Worm (Caenorhabditis elegans) whole organism, young adult: ENCODE results near the gene Y94A7B.11.

Source experiments
- F23B12.7 ChIP-seq: sonication (generic microtip); optimal IDR thresholded peaks from 2 replicates; lab custom pipeline; 2017; ENCODE audit warnings: missing genetic modification characterization, mild to moderate bottlenecking, missing compliant biosample characterization, antibody characterized with exemption, moderate library complexity; ENCODE audit not compliant: insufficient read depth
- Y56A3A.18 ChIP-seq: fragments of 200-800 bp; sonication (Bioruptor generic); IDR thresholded peaks from 2 replicates; pipeline ENCODE4 v1.3.6; 2022; ENCODE audit warnings: missing genetic modification reagents, missing genetic modification characterization, missing compliant biosample characterization
- akir-1 ChIP-seq: fragments of 200-800 bp; sonication (Bioruptor generic); optimal IDR thresholded peaks from 2 replicates; lab custom pipeline; 2018; ENCODE audit warnings: mild to moderate bottlenecking, missing genetic modification characterization, moderate library complexity, missing compliant biosample characterization
- bed-2 ChIP-seq: fragments of 200-800 bp; sonication (Bioruptor generic); IDR thresholded peaks from 2 replicates; pipeline ENCODE4 v1.3.6; 2022; ENCODE audit warnings: missing genetic modification reagents, missing genetic modification characterization, missing compliant biosample characterization
- egl-18 ChIP-seq: fragments of 200-800 bp; sonication (Bioruptor generic); IDR thresholded peaks from 2 replicates; pipeline ENCODE4 v1.3.6; 2022; ENCODE audit warnings: missing genetic modification reagents, missing genetic modification characterization, missing compliant biosample characterization
- ekl-4 ChIP-seq: fragments of 200-800 bp; sonication (Bioruptor generic); IDR thresholded peaks from 2 replicates; pipeline ENCODE4 v1.3.6; 2022; ENCODE audit warnings: missing genetic modification reagents, missing genetic modification characterization, missing compliant biosample characterization
- him-1 ChIP-seq: sonication (generic microtip); optimal IDR thresholded peaks from 2 replicates; lab custom pipeline; 2016; ENCODE audit warnings: missing genotype, missing genetic modification reagents, missing genetic modification characterization, missing compliant biosample characterization
- lir-1 ChIP-seq: fragments of 200-800 bp; sonication (Bioruptor generic); conservative IDR thresholded peaks from 2 replicates; pipeline ENCODE4 v1.3.6; 2022; ENCODE audit warnings: missing genetic modification reagents, missing genetic modification characterization, missing compliant biosample characterization
- mel-28 ChIP-seq: sonication (generic microtip); optimal IDR thresholded peaks from 2 replicates; lab custom pipeline; 2016; ENCODE audit warnings: borderline replicate concordance, mild to moderate bottlenecking, missing genetic modification characterization, missing compliant biosample characterization
- nfya-1 ChIP-seq: sonication (generic microtip); optimal IDR thresholded peaks from 2 replicates; lab custom pipeline; 2017; ENCODE audit warnings: antibody characterized with exemption, missing compliant biosample characterization, missing genetic modification characterization, borderline replicate concordance; ENCODE audit not compliant: insufficient read depth
- nhr-80 ChIP-seq: sonication (generic microtip); optimal IDR thresholded peaks from 2 replicates; lab custom pipeline; 2016; ENCODE audit warnings: missing genetic modification characterization, missing compliant biosample characterization
- rpc-1 ChIP-seq, 2 experiments: fragments of 150-350 bp in 1 of 2; sonication (generic microtip) in 1 of 2; optimal IDR thresholded peaks; 2 replicates each; lab custom pipeline; 2014 to 2018; ENCODE audit warnings: missing biosample characterization in 1 of 2, missing genetic modification characterization in 1 of 2, missing genetic modification reagents in 1 of 2, missing genotype in 1 of 2
- sptf-2 ChIP-seq: fragments of 200-800 bp; sonication (Bioruptor generic); optimal IDR thresholded peaks from 2 replicates; lab custom pipeline; 2018; ENCODE audit warnings: mild to moderate bottlenecking, missing genetic modification characterization, missing compliant biosample characterization
- zfh-2 ChIP-seq: fragments of 200-800 bp; sonication (Bioruptor generic); conservative IDR thresholded peaks from 2 replicates; pipeline ENCODE4 v1.3.6; 2022; ENCODE audit warnings: missing genetic modification reagents, missing genetic modification characterization, missing compliant biosample characterization
- ztf-26 ChIP-seq: sonication (generic microtip); optimal IDR thresholded peaks from 2 replicates; lab custom pipeline; 2017; ENCODE audit warnings: missing genetic modification characterization, missing compliant biosample characterization

Gene Y94A7B.11

DNA sequence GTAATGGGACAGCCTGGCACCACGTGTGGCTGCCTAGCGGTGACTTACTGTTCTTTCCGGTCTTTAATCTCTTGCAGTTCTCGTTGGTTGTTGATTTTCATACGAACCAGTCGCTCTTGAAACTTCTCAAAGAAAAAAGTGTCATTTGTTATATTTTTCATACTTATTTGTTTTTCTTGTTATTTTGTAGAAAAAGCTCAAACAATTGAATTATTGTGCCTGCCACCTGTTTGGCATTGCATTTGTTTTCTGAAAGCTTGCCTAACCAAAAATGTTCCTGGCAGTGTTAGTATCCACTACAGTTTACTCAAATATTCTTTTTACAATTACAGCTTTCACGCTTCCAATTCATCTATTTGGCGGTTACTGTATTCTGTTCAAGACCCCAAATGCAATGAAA lies 37.3 kb downstream of the Y94A7B.11 start, which contains the start of the genes C47A10.16 and srh-283:
Gene C47A10.16, minus strand, starts transcription at position 101 of the 400 bp plus-strand sequence.
Gene srh-283, plus strand, starts transcription at position 272 of the 400 bp plus-strand sequence.
- no peak for TF ChIP-seq sptf-2 (GFP tag; lab: Kevin White, UChicago)
- TF ChIP-seq ztf-26 (tag; lab: Kevin White, UChicago) = no peak
- no peak for TF ChIP-seq rpc-1 (optimal IDR thresholded peaks at IDR 0.05; lab: Kevin White, UChicago)
- TF ChIP-seq rpc-1 (tag; optimal IDR thresholded peaks at IDR 0.05; lab: Kevin White, UChicago) = no peak
- no peak for TF ChIP-seq lir-1 (GFP tag; lab: Robert Waterston, UW)
- no peak for TF ChIP-seq zfh-2 (GFP tag; lab: Robert Waterston, UW)

DNA sequence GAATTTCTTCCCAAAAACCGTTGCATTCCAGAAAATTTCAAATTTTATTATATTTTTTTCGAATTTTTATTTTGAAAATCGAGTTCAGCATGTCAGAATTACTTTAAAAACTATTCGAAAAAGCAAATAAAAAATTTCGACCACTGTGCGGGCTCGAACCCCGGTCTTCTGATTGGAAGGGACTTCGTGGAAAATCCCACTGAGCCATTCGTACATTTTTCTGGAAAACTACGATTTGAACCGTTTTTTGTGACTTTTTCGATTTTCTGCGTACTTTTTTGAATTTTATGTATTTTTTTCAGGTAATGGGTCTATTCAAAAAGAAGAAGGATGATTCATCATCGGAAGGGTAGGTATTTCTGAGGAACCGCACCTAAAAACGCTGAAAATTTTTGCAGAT lies 46.8 kb downstream of the Y94A7B.11 start, which contains the start of gene pgp-9:
Gene pgp-9, plus strand, starts transcription at position 301 of the 400 bp plus-strand sequence.
- TF ChIP-seq nfya-1 (tag; lab: Kevin White, UChicago) = no peak
- TF ChIP-seq egl-18 (GFP tag; lab: Robert Waterston, UW) = no peak
- TF ChIP-seq Y56A3A.18 (GFP tag; lab: Robert Waterston, UW) = no peak
- TF ChIP-seq F23B12.7 (tag; lab: Kevin White, UChicago) = no peak
- TF ChIP-seq akir-1 (GFP tag; lab: Kevin White, UChicago) = no peak
- no peak for TF ChIP-seq him-1 (tag; lab: Kevin White, UChicago)
- no peak for TF ChIP-seq mel-28 (tag; lab: Kevin White, UChicago)
- TF ChIP-seq ekl-4 (GFP tag; lab: Robert Waterston, UW) = no peak

DNA sequence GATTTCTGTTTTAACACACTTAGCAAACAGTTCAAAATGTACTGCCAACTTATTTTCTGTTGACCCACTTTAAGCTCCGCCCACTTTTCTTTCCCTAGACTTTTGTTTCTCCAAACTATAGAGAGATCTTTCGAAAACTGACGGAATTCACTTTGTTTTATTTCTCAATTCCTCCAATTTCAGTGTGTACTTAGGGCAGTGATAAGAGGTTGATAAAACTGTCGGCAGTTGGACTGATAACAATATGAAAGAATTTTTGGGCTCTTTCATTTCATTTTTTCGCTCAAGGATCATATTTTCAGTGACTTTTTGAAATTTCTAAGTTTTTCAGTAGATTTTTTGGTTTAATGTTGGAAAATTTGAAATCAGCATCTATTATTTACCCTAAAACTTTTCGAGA lies 47.4 kb downstream of the Y94A7B.11 start:
- TF ChIP-seq bed-2 = no peak
- peak; percentile 31 for TF ChIP-seq nhr-80 (tag; lab: Kevin White, UChicago)
